Fruit fly (Drosophila melanogaster): ENCODE results near the gene Jon25Bii.
A peak's percentile ranks its signal among the peaks of the same experiment; 100 is the strongest.

Gene Jon25Bii

dm6 chr2L:4981278-4981966 is 28.5 kb upstream of the Jon25Bii start, which contains the start of the genes CG8892 and CG34126:
Gene CG8892, minus strand, starts transcription at chr2L:4981592.
Gene CG34126, plus strand, starts transcription at chr2L:4981614.
- no peak for TF ChIP-seq CG8478 (optimal IDR thresholded peaks at IDR 0.05)
- TF ChIP-seq CTCF (optimal IDR thresholded peaks at IDR 0.05) = no peak

DNA sequence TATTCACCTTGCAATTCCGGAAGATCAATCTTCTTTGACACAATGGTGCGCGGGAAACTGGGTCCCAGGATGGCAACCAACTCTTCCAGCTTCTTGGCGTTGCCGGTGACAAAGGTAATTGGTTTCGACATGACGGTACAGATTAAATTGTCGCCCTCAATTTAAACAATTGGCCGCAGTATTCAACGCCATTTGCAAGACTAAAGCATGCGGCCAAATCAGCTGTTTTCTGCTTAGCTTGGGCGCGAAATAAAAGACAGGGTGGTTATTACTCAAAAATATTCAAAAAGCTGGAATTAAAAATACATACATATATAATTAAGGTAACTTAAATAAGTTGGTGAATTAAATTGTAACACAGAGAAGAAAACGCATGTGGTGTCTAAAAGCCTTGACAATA is 26.2 kb upstream of the Jon25Bii start, which contains the start of gene CG8891:
CG8891 (minus strand) TSS at position 242 of the 400 bp plus-strand sequence.
- TF ChIP-seq CG8478 (optimal IDR thresholded peaks at IDR 0.05) = no peak
- TF ChIP-seq CTCF (optimal IDR thresholded peaks at IDR 0.05) = no peak

DNA sequence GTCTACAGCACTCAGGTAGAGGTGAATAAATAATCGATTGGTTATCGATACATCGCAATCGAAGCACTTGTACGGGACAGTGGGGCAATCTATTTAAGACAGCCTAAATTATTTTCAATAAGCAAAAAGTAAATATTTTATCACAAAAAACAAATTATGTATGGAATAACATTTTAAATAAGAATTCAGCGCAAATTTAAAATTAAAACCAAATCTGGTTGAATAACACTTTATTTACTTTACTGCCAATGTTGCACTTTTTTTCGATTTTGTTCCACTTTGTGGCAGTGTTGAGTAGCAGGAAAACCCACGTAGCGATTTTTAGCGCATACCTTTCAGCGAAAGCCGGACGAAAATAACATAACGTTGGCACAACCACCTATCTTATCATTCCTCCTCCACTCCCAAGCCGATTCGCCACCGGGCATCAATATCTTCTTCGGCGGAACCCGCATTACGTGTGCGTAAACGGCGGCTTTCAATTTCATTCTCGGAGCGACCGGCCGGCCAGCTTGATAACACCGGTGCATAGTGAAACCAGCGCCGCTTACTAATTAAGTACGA is 24.1 kb upstream of the Jon25Bii start, which contains the start of the genes Gmd and CG3792:
Gmd (minus strand) TSS at position 36 of the 564 bp plus-strand sequence.
CG3792 (plus strand) TSS at position 325 of the 564 bp plus-strand sequence.
- TF ChIP-seq CG8478 (optimal IDR thresholded peaks at IDR 0.05) (no peak), CTCF (optimal IDR thresholded peaks at IDR 0.05) (no peak)

DNA sequence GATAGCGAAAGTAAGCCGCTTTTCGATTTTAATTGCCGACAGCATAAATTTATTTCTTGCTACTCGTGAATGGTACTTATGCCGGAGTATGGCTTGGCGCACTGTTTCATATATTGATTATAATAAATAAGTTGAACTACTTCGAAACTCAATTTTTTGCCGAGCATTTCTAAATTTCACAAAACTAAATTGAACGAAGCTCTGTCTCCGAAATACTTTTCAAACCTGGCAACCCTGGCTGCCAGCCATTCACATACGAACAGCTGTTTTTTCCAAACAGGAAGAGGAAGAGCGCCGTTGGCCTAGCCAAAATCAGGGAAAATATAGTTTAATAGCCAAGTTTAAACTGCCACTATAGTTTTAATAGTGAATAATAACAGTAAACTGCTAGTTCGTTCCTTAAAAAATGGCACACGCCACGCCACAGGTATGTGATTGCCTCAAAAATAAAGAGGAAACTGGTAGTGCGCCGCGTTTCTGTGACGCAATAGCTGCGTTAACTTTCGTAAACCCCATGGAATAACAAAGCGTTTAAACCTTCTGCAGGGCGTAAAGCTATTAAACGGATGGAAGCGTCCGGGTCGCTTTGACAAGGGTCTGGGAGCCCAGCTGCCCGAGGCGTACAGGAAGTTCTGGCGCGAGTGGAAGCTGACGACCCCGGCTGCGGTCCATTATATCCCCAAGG is 20.9 kb upstream of the Jon25Bii start, which contains the start of gene mRpL28:
mRpL28 (plus strand) TSS at position 246 of the 685 bp plus-strand sequence.
- TF ChIP-seq CTCF (optimal IDR thresholded peaks at IDR 0.05) (no peak), CG8478 (optimal IDR thresholded peaks at IDR 0.05) (no peak)

- TF ChIP-seq CG8478 (optimal IDR thresholded peaks at IDR 0.05) (no peak), CTCF (optimal IDR thresholded peaks at IDR 0.05) (peak in 1 of 2 experiments; percentile 16)
These were observed 18.4 kb upstream of the Jon25Bii start, which contains the start of gene CG14043 for dm6 chr2L:4971329-4971798. Gene CG14043, plus strand, starts transcription at chr2L:4971702.

- TF ChIP-seq CG8478 (optimal IDR thresholded peaks at IDR 0.05) = no peak
- TF ChIP-seq CTCF (optimal IDR thresholded peaks at IDR 0.05) = no peak
These were observed 15.8 kb upstream of the Jon25Bii start, which contains the start of the genes Scox and Polr1C for dm6 chr2L:4968767-4969166. Gene Scox, minus strand, starts transcription at chr2L:4968935. Gene Polr1C, plus strand, starts transcription at chr2L:4969004.

- TF ChIP-seq CTCF (optimal IDR thresholded peaks at IDR 0.05) = no peak
- TF ChIP-seq CG8478 (optimal IDR thresholded peaks at IDR 0.05) = no peak
These were observed 14.6 kb upstream of the Jon25Bii start, which contains the start of gene eIF3i for dm6 chr2L:4967511-4967910. Gene eIF3i, minus strand, starts transcription at chr2L:4967775.

DNA sequence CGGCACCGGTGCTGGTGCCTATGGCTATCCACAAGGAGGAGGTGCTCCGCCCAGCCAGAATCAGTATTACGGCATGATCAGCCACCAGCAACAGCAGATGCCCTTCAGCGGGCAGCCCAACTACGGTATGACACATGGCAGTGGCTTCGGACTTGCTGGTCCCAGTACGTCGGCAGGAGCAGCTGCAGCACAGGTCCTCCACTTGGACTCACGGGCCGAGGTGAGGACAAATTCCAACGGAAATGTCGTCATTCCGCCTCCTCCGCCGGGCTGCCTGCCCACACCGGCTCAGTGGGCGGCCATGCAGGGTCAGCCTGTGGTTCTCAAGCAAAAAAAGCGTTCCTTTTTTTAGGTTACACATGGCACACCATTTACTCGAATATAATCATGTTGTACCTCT is 13.0 kb upstream of the Jon25Bii start:
- TF ChIP-seq CG8478 (optimal IDR thresholded peaks at IDR 0.05) (no peak), CTCF (optimal IDR thresholded peaks at IDR 0.05) (no peak)

DNA sequence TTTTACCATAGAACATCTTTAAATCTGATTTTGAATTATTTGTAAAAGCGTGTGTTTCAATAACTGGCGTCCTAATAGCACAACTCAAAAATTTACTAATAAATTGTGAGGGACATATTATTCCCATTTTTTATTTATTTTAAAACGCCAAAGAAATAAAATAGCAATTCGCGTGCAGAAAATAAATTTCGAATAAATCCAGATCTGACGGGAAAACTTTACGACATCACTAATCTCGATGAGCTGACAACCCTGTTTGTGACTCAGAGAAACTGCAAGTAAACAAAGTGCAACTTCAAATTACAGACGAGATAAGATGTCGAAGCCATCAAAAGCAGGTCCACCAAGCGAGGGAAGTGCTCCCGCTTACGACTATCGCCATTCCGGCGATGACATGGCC is 12.5 kb upstream of the Jon25Bii start, which contains the start of gene CG34125:
CG34125 (plus strand) TSS at position 254 of the 400 bp plus-strand sequence.
- TF ChIP-seq CTCF (optimal IDR thresholded peaks at IDR 0.05) = no peak

dm6 chr2L:4958111-4958510 is 5.2 kb upstream of the Jon25Bii start, which contains the start of gene CG34124:
Gene CG34124, plus strand, starts transcription at chr2L:4958411.
- TF ChIP-seq CTCF (optimal IDR thresholded peaks at IDR 0.05) = no peak
- TF ChIP-seq CG8478 (optimal IDR thresholded peaks at IDR 0.05) = no peak

DNA sequence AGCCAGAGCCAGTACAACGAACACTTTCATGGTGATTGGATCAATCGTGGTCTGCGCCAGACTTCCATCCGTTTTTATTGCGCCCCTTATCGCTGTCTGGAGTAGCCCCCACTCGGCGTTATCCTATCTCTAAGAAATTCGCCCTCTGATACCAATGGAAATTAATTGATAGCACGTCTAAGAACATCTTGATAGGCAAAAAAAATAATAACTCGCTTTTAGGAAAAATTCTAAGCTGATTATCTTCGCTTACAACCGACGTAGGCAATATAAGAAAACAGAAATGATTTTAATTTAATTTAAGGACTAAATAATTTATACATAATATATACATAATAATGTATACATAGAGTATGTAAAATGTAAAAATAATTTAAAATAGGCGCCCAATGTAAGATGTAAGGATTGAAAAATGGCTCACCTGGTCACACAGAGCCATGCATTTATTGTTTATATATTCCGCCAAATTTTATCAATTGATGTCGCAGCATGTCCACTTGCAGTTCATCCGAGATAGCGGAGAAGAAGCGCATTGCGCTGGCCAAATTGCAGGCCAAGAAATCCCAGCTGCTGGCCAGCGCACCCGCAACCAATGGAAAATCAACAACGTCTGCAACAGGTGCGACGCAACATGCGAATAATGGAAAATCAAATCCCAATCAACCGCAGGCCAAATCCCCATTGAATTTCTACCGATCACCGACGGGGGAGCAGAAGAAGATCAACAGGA is 2.3 kb upstream of the Jon25Bii start, which contains the start of the genes Jon25Bi and Marcal1:
Jon25Bi (minus strand) TSS at position 51 of the 730 bp plus-strand sequence.
Marcal1 (plus strand) TSS at position 416 of the 730 bp plus-strand sequence.
- TF ChIP-seq CTCF (optimal IDR thresholded peaks at IDR 0.05) = no peak

DNA sequence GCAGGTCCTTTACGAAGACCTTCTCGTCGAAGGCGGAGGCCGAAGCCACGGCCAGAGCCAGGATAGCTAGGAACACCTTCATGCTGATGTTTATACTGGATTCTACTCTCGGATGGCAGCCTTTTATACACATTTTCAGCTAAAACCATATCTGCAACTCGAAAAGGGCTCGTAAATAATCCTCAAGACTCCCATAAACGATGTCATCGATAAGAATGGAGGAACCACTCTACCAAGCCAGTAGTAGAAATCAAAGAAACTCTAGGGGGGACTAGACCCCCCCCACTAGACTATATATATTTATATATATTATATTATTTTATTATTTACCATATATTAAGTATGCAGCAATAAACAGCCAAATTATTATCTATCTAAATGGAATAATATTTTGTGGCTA is 2.3 kb downstream of the Jon25Bii start, which contains the start of gene Jon25Biii:
Jon25Biii (minus strand) TSS at position 101 of the 400 bp plus-strand sequence.
- TF ChIP-seq CTCF (optimal IDR thresholded peaks at IDR 0.05) (no peak), CG8478 (optimal IDR thresholded peaks at IDR 0.05) (no peak)

DNA sequence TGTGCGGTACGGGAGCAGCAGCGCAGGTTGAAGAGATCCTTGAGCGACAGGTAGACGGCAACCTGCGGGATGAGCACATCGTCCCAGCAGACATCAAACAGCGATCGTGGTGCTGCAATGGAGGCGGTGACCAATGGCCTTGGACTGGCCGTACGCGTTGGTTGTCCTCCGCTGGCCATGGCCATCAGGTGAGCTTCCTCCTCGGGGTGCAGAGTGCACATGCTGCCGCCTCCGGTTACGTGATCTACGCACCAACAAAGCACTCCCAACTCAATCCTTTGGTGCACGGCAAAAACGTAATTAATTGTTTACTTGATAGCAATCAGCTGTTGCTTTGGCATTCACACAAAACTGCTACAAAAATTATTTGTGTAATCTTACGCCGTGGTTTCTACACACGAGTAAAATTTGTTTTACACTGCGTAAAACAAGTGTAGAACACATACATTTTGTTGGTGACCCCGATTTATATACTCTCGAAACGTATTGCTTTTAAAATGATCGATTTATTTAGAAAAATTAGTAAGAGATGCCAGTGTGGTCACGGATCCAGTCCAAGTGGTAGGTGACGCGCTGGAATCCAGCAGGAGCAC is 3.4 kb downstream of the Jon25Bii start, which contains the start of gene jet:
jet (minus strand) TSS at position 332 of the 593 bp plus-strand sequence.
- TF ChIP-seq CG8478 (optimal IDR thresholded peaks at IDR 0.05) = no peak
- peak in 1 of 2 experiments; percentile 41 for TF ChIP-seq CTCF (optimal IDR thresholded peaks at IDR 0.05)
